Worm (Caenorhabditis elegans) whole organism, early embryonic: Measurements from ENCODE around the gene sup-26.

Experiments
- B0310.2 ChIP-seq: sonication (generic microtip); optimal IDR thresholded peaks from 2 replicates; lab custom pipeline; 2016; ENCODE audit warnings: mild to moderate bottlenecking, missing genetic modification characterization, missing compliant biosample characterization
- F13C5.2 ChIP-seq: sonication (generic microtip); optimal IDR thresholded peaks from 2 replicates; lab custom pipeline; 2017; ENCODE audit warnings: mild to moderate bottlenecking, missing genetic modification characterization, inconsistent platforms, missing compliant biosample characterization
- ama-1 ChIP-seq: fragments of 150-350 bp; optimal IDR thresholded peaks from 2 replicates; lab custom pipeline; 2014
- flt-1 ChIP-seq: fragments of 200-800 bp; sonication (Bioruptor generic); IDR thresholded peaks from 2 replicates; pipeline ENCODE4 v1.3.6; 2022; ENCODE audit warnings: missing genetic modification characterization, missing compliant biosample characterization
- hmbx-1 ChIP-seq: sonication (generic microtip); optimal IDR thresholded peaks from 2 replicates; lab custom pipeline; 2016; ENCODE audit warnings: mild to moderate bottlenecking, missing genetic modification characterization, missing compliant biosample characterization
- hmg-4 ChIP-seq: fragments of 200-800 bp; sonication (Bioruptor generic); optimal IDR thresholded peaks from 2 replicates; lab custom pipeline; 2018; ENCODE audit warnings: mild to moderate bottlenecking, missing genetic modification characterization, missing compliant biosample characterization
- hnd-1 ChIP-seq: sonication (generic microtip); optimal IDR thresholded peaks from 2 replicates; lab custom pipeline; 2016; ENCODE audit warnings: missing genetic modification characterization, missing compliant biosample characterization
- pes-1 ChIP-seq: fragments of 200-800 bp; sonication (Bioruptor generic); IDR thresholded peaks from 2 replicates; pipeline ENCODE4 v1.3.6; 2022; ENCODE audit warnings: missing genetic modification reagents, missing genetic modification characterization, missing compliant biosample characterization
- sea-1 ChIP-seq: fragments of 200-800 bp; sonication (Bioruptor generic); conservative IDR thresholded peaks from 2 replicates; pipeline ENCODE4 v1.3.6; 2022; ENCODE audit warnings: missing genetic modification characterization, missing compliant biosample characterization
- tbx-11 ChIP-seq: fragments of 200-800 bp; sonication (Bioruptor generic); IDR thresholded peaks from 2 replicates; pipeline ENCODE4 v1.3.6; 2022; ENCODE audit warnings: missing genetic modification characterization, missing compliant biosample characterization
- tbx-37 ChIP-seq: fragments of 200-800 bp; sonication (Bioruptor generic); conservative IDR thresholded peaks from 2 replicates; pipeline ENCODE4 v1.3.6; 2022; ENCODE audit warnings: missing genetic modification reagents, missing genetic modification characterization, missing compliant biosample characterization
- tra-4 ChIP-seq: sonication (generic microtip); optimal IDR thresholded peaks from 2 replicates; lab custom pipeline; 2017; ENCODE audit warnings: missing genetic modification characterization, missing compliant biosample characterization

ce11 chrIII:4323120-4323519, 43.1 kb upstream of the sup-26 start:
- TF ChIP-seq tbx-37: no peak
- no peak for TF ChIP-seq tra-4 (tag; lab: Kevin White, UChicago)
- TF ChIP-seq ama-1 (lab: Kevin White, UChicago): no peak
- no peak for TF ChIP-seq sea-1 (GFP tag; lab: Robert Waterston, UW)
- no peak for TF ChIP-seq B0310.2 (tag; lab: Kevin White, UChicago)
- no peak for TF ChIP-seq tbx-11 (GFP tag; lab: Robert Waterston, UW)
- TF ChIP-seq flt-1: no peak
- no peak for TF ChIP-seq hnd-1
- no peak for TF ChIP-seq pes-1 (GFP tag; lab: Robert Waterston, UW)
- TF ChIP-seq F13C5.2 (tag; lab: Kevin White, UChicago): no peak
- no peak for TF ChIP-seq hmbx-1 (tag; lab: Kevin White, UChicago)
- TF ChIP-seq hmg-4 (GFP tag; lab: Kevin White, UChicago): no peak
